Fruit fly (Drosophila melanogaster) whole organism, embryonic: ENCODE measurements around the gene CG10365.
A peak's percentile ranks its signal among the peaks of the same experiment; 100 is the strongest.

Experiments used
- Atf-2 ChIP-seq: fragments of 200-800 bp; sonication (Bioruptor generic); optimal IDR thresholded peaks from 2 replicates; lab custom pipeline; 2016; ENCODE audit warnings: missing biosample characterization, missing genetic modification characterization
- Blimp-1 ChIP-seq: fragments of 200-800 bp; sonication (Bioruptor generic); optimal IDR thresholded peaks from 3 replicates; lab custom pipeline; 2018; ENCODE audit warnings: missing biosample characterization, missing genetic modification characterization, mild to moderate bottlenecking, moderate library complexity, missing genetic modification reagents
- CG10654 ChIP-seq: fragments of 200-800 bp; sonication (Bioruptor generic); optimal IDR thresholded peaks from 2 replicates; lab custom pipeline; 2016; ENCODE audit warnings: missing biosample characterization, missing genetic modification characterization
- CG11560 ChIP-seq: fragments of 200-800 bp; sonication (Bioruptor generic); IDR thresholded peaks from 3 replicates; pipeline ENCODE4 v1.3.6; 2022; ENCODE audit warnings: missing biosample characterization, missing genetic modification characterization
- CG12104 ChIP-seq: fragments of 200-800 bp; sonication (Bioruptor generic); optimal IDR thresholded peaks from 3 replicates; lab custom pipeline; 2016; ENCODE audit warnings: missing biosample characterization, missing genetic modification characterization
- CG12219 ChIP-seq: fragments of 200-800 bp; sonication (Bioruptor generic); optimal IDR thresholded peaks from 3 replicates; lab custom pipeline; 2018; ENCODE audit warnings: missing biosample characterization, mild to moderate bottlenecking, missing genetic modification characterization
- CG1233 ChIP-seq: fragments of 200-800 bp; sonication (Bioruptor generic); optimal IDR thresholded peaks from 4 replicates; lab custom pipeline; 2018; ENCODE audit warnings: missing biosample characterization, mild to moderate bottlenecking, missing genetic modification characterization
- CG14965 ChIP-seq: fragments of 200-800 bp; sonication (Bioruptor generic); optimal IDR thresholded peaks from 2 replicates; lab custom pipeline; 2016; ENCODE audit warnings: missing biosample characterization, missing genetic modification characterization, borderline replicate concordance
- CG15601 ChIP-seq: fragments of 200-800 bp; sonication (Bioruptor generic); optimal IDR thresholded peaks from 3 replicates; lab custom pipeline; 2019; ENCODE audit warnings: missing biosample characterization, mild to moderate bottlenecking, missing genetic modification characterization, moderate library complexity
- CG18262 ChIP-seq: fragments of 200-800 bp; optimal IDR thresholded peaks from 3 replicates; lab custom pipeline; 2019; ENCODE audit warnings: missing biosample characterization, mild to moderate bottlenecking, missing genetic modification characterization, moderate library complexity
- CG18599 ChIP-seq: fragments of 200-800 bp; sonication (Bioruptor generic); optimal IDR thresholded peaks from 3 replicates; lab custom pipeline; 2017; ENCODE audit warnings: missing biosample characterization, missing genetic modification characterization, mild to moderate bottlenecking, moderate library complexity, missing genetic modification reagents
- CG18764 ChIP-seq: fragments of 200-800 bp; sonication (Bioruptor generic); optimal IDR thresholded peaks from 3 replicates; lab custom pipeline; 2016; ENCODE audit warnings: missing biosample characterization, missing genetic modification characterization
- CG31365 ChIP-seq: fragments of 200-800 bp; sonication (Bioruptor generic); optimal IDR thresholded peaks from 2 replicates; lab custom pipeline; 2018; ENCODE audit warnings: missing biosample characterization, mild to moderate bottlenecking, missing genetic modification characterization
- CG3726 ChIP-seq: fragments of 200-800 bp; sonication (Bioruptor generic); IDR thresholded peaks from 3 replicates; pipeline ENCODE4, ENCODE4 v1.3.6; 2022; ENCODE audit warnings: missing biosample characterization, missing genetic modification characterization
- CG7745 ChIP-seq: fragments of 200-800 bp; sonication (Bioruptor generic); optimal IDR thresholded peaks from 2 replicates; lab custom pipeline; 2018; ENCODE audit warnings: missing biosample characterization, mild to moderate bottlenecking, missing genetic modification characterization, moderate library complexity
- CG8089 ChIP-seq: fragments of 200-800 bp; sonication (Bioruptor generic); optimal IDR thresholded peaks from 3 replicates; lab custom pipeline; 2016; ENCODE audit warnings: missing biosample characterization, missing genetic modification characterization
- CG8281 ChIP-seq: fragments of 200-800 bp; sonication (Bioruptor generic); optimal IDR thresholded peaks from 2 replicates; lab custom pipeline; 2018; ENCODE audit warnings: missing biosample characterization, mild to moderate bottlenecking, missing genetic modification characterization, moderate library complexity
- CG8478 ChIP-seq: fragments of >200 bp; optimal IDR thresholded peaks from 2 replicates; lab custom pipeline; 2018
- Camta ChIP-seq: fragments of 200-800 bp; sonication (Bioruptor generic); optimal IDR thresholded peaks from 2 replicates; lab custom pipeline; 2016; ENCODE audit warnings: missing biosample characterization, missing genetic modification characterization
- CrebB ChIP-seq: fragments of 200-800 bp; sonication (Bioruptor generic); optimal IDR thresholded peaks from 3 replicates; lab custom pipeline; 2018; ENCODE audit warnings: missing biosample characterization, mild to moderate bottlenecking, missing genetic modification characterization
- D19A ChIP-seq: fragments of 200-800 bp; optimal IDR thresholded peaks from 3 replicates; lab custom pipeline; 2019; ENCODE audit warnings: missing biosample characterization, mild to moderate bottlenecking, missing genetic modification characterization, moderate library complexity
- Doc3 ChIP-seq: fragments of 200-800 bp; sonication (Bioruptor generic); IDR thresholded peaks from 3 replicates; pipeline ENCODE4 v1.3.6; 2022; ENCODE audit warnings: missing biosample characterization, missing genetic modification characterization; ENCODE audit not compliant: partially characterized antibody
- Hey ChIP-seq: fragments of 200-800 bp; sonication (Bioruptor generic); optimal IDR thresholded peaks from 3 replicates; lab custom pipeline; 2018; ENCODE audit warnings: missing biosample characterization, mild to moderate bottlenecking, missing genetic modification characterization
- Mrtf ChIP-seq: fragments of 200-800 bp; sonication (Bioruptor generic); IDR thresholded peaks from 3 replicates; pipeline ENCODE4 v1.3.6; 2022; ENCODE audit warnings: missing biosample characterization, missing genetic modification characterization
- Oli ChIP-seq: fragments of 200-800 bp; sonication (Bioruptor generic); optimal IDR thresholded peaks from 2 replicates; lab custom pipeline; 2018; ENCODE audit warnings: missing biosample characterization, mild to moderate bottlenecking, missing genetic modification characterization, moderate library complexity
- Scr ChIP-seq: fragments of 200-800 bp; sonication (Bioruptor generic); IDR thresholded peaks from 2 replicates; pipeline ENCODE4 v1.3.6; 2022; ENCODE audit warnings: missing biosample characterization, missing genetic modification characterization; ENCODE audit not compliant: partially characterized antibody
- Sry-β ChIP-seq: fragments of 200-800 bp; sonication (Bioruptor generic); optimal IDR thresholded peaks from 2 replicates; lab custom pipeline; 2018; ENCODE audit warnings: missing biosample characterization, mild to moderate bottlenecking, missing genetic modification characterization, moderate library complexity
- Ssrp ChIP-seq: fragments of 200-800 bp; sonication (Bioruptor generic); optimal IDR thresholded peaks from 2 replicates; lab custom pipeline; 2018; ENCODE audit warnings: missing biosample characterization, mild to moderate bottlenecking, missing genetic modification characterization, moderate library complexity
- YL-1 ChIP-seq: fragments of 200-800 bp; sonication (Bioruptor generic); optimal IDR thresholded peaks from 3 replicates; lab custom pipeline; 2017; ENCODE audit warnings: missing biosample characterization, mild to moderate bottlenecking, missing genetic modification characterization
- ash1 ChIP-seq: fragments of 200-800 bp; sonication (Bioruptor generic); optimal IDR thresholded peaks from 2 replicates; lab custom pipeline; 2018; ENCODE audit warnings: missing biosample characterization, mild to moderate bottlenecking, missing genetic modification characterization
- bcd ChIP-seq: fragments of 200-800 bp; sonication (Bioruptor generic); optimal IDR thresholded peaks from 2 replicates; lab custom pipeline; 2017; ENCODE audit warnings: missing biosample characterization, mild to moderate bottlenecking, missing genetic modification characterization
- dimm ChIP-seq: fragments of 200-800 bp; sonication (Bioruptor generic); IDR thresholded peaks from 2 replicates; pipeline ENCODE4 v1.3.6; 2022; ENCODE audit warnings: missing biosample characterization, missing genetic modification characterization
- dm ChIP-seq: fragments of 200-800 bp; sonication (Bioruptor generic); optimal IDR thresholded peaks from 3 replicates; lab custom pipeline; 2016; ENCODE audit warnings: missing biosample characterization, missing genetic modification characterization
- eyg ChIP-seq: fragments of 200-800 bp; sonication (Bioruptor generic); optimal IDR thresholded peaks from 3 replicates; lab custom pipeline; 2016; ENCODE audit warnings: missing biosample characterization, missing genetic modification characterization
- grn ChIP-seq: fragments of 200-800 bp; sonication (Bioruptor generic); optimal IDR thresholded peaks from 3 replicates; lab custom pipeline; 2017; ENCODE audit warnings: missing biosample characterization, missing genetic modification characterization
- jigr1 ChIP-seq: fragments of 200-800 bp; sonication (Bioruptor generic); IDR thresholded peaks from 3 replicates; pipeline ENCODE4 v1.3.6; 2022; ENCODE audit warnings: missing biosample characterization, missing genetic modification characterization
- jumu ChIP-seq: fragments of 200-800 bp; sonication (Bioruptor generic); optimal IDR thresholded peaks from 3 replicates; lab custom pipeline; 2016; ENCODE audit warnings: missing biosample characterization, missing genetic modification characterization
- kay ChIP-seq: fragments of 200-800 bp; sonication (Bioruptor generic); optimal IDR thresholded peaks from 2 replicates; lab custom pipeline; 2016; ENCODE audit warnings: missing biosample characterization, missing genetic modification characterization
- lola ChIP-seq, 3 experiments: fragments of >200 bp in 2 of 3; fragments of 200-800 bp in 1 of 3; sonication (Bioruptor generic) in 1 of 3; optimal IDR thresholded peaks; 2 replicates each; lab custom pipeline; 2017 to 2019; ENCODE audit warnings: missing biosample characterization in 3 of 3, missing genetic modification characterization in 3 of 3, mild to moderate bottlenecking in 1 of 3, moderate library complexity in 1 of 3
- onecut ChIP-seq: fragments of 200-800 bp; sonication (Bioruptor generic); IDR thresholded peaks from 2 replicates; pipeline ENCODE4 v1.3.6; 2022; ENCODE audit warnings: missing biosample characterization, missing genetic modification characterization
- p53 ChIP-seq: fragments of 200-800 bp; sonication (Bioruptor generic); optimal IDR thresholded peaks from 2 replicates; lab custom pipeline; 2016; ENCODE audit warnings: missing biosample characterization, missing genetic modification characterization
- pfk ChIP-seq: fragments of 200-800 bp; sonication (Bioruptor generic); optimal IDR thresholded peaks from 2 replicates; lab custom pipeline; 2018; ENCODE audit warnings: missing biosample characterization, mild to moderate bottlenecking, missing genetic modification characterization, moderate library complexity
- pros ChIP-seq: fragments of 200-800 bp; sonication (Bioruptor generic); optimal IDR thresholded peaks from 3 replicates; lab custom pipeline; 2019; ENCODE audit warnings: missing biosample characterization, mild to moderate bottlenecking, missing genetic modification characterization, moderate library complexity
- ranshi ChIP-seq: fragments of 200-800 bp; sonication (Bioruptor generic); IDR thresholded peaks from 2 replicates; pipeline ENCODE4 v1.3.6; 2022; ENCODE audit warnings: missing biosample characterization, missing genetic modification characterization
- repo ChIP-seq: fragments of 200-800 bp; sonication (Bioruptor generic); optimal IDR thresholded peaks from 2 replicates; lab custom pipeline; 2016; ENCODE audit warnings: missing biosample characterization, missing genetic modification characterization
- twi ChIP-seq: fragments of 200-800 bp; optimal IDR thresholded peaks from 2 replicates; lab custom pipeline; 2019; ENCODE audit warnings: missing biosample characterization, mild to moderate bottlenecking, missing genetic modification characterization, moderate library complexity
- unc-4 ChIP-seq: fragments of 200-800 bp; sonication (Bioruptor generic); IDR thresholded peaks from 2 replicates; pipeline ENCODE4 v1.3.6; 2022; ENCODE audit warnings: missing biosample characterization, missing genetic modification characterization; ENCODE audit not compliant: partially characterized antibody
- vnd ChIP-seq: fragments of 200-800 bp; sonication (Bioruptor generic); IDR thresholded peaks from 3 replicates; pipeline ENCODE4 v1.3.6; 2022; ENCODE audit warnings: missing biosample characterization, missing genetic modification characterization; ENCODE audit not compliant: partially characterized antibody
- wek ChIP-seq: fragments of 200-800 bp; sonication (Bioruptor generic); optimal IDR thresholded peaks from 3 replicates; lab custom pipeline; 2018; ENCODE audit warnings: missing biosample characterization, mild to moderate bottlenecking, missing genetic modification characterization, moderate library complexity
- z ChIP-seq: fragments of 200-800 bp; sonication (Bioruptor generic); IDR thresholded peaks from 3 replicates; pipeline ENCODE4 v1.3.6; 2022; ENCODE audit warnings: missing biosample characterization, missing genetic modification characterization
- zf30C ChIP-seq: fragments of 200-800 bp; sonication (Bioruptor generic); optimal IDR thresholded peaks from 3 replicates; lab custom pipeline; 2018; ENCODE audit warnings: missing biosample characterization, mild to moderate bottlenecking, missing genetic modification characterization

CG10365 gene

dm6 chr3R:23713901-23714300, 9.2 kb upstream of the CG10365 start (continued):
- TF ChIP-seq CG15601 (tag; lab: Kevin White, UChicago) (peak; percentile 48), ash1 (GFP tag; lab: Kevin White, UChicago) (no peak), pros (no peak), zf30C (GFP tag; lab: Kevin White, UChicago) (peak; percentile 55), Scr (GFP tag; lab: Robert Waterston, UW) (no peak), z (GFP tag; lab: Robert Waterston, UW) (no peak), Atf-2 (GFP tag; lab: Kevin White, UChicago) (peak; percentile 50), CG18599 (GFP tag; lab: Kevin White, UChicago) (peak; percentile 34), Sry-β (GFP tag; lab: Kevin White, UChicago) (no peak), CG8089 (GFP tag; lab: Kevin White, UChicago) (peak; percentile 16), CG10654 (GFP tag; lab: Kevin White, UChicago) (peak; percentile 56), CG12104 (GFP tag; lab: Kevin White, UChicago) (no peak), unc-4 (GFP tag; lab: Robert Waterston, UW) (no peak), Hey (no peak), Ssrp (tag; lab: Kevin White, UChicago) (peak; percentile 71), CrebB (tag; lab: Kevin White, UChicago) (no peak), CG3726 (GFP tag; lab: Robert Waterston, UW) (no peak), jumu (GFP tag; lab: Kevin White, UChicago) (no peak), CG31365 (tag; lab: Kevin White, UChicago) (no peak), wek (GFP tag; lab: Kevin White, UChicago) (no peak), CG12219 (GFP tag; lab: Kevin White, UChicago) (peak; percentile 57), kay (GFP tag; lab: Kevin White, UChicago) (peak; percentile 28), YL-1 (GFP tag; lab: Kevin White, UChicago) (no peak), bcd (GFP tag; lab: Kevin White, UChicago) (peak; percentile 47), CG11560 (no peak), pfk (GFP tag; lab: Kevin White, UChicago) (no peak), CG14965 (GFP tag; lab: Kevin White, UChicago) (no peak), Camta (GFP tag; lab: Kevin White, UChicago) (peak; percentile 60), Mrtf (GFP tag; lab: Robert Waterston, UW) (peak; percentile 56; the same call in 1 of the 3 replicates), p53 (GFP tag; lab: Kevin White, UChicago) (no peak), jigr1 (GFP tag; lab: Robert Waterston, UW) (0 out of 3 replicates have a peak, but pooled peaks have one; percentile 12), grn (no peak), ranshi (GFP tag; lab: Robert Waterston, UW) (peak; percentile 50), D19A (tag; lab: Kevin White, UChicago) (peak; percentile 59), CG7745 (tag; lab: Kevin White, UChicago) (no peak), CG8478 (no peak), dimm (GFP tag; lab: Robert Waterston, UW) (0 out of 2 replicates have a peak, but pooled peaks have one; percentile 12), CG8281 (tag; lab: Kevin White, UChicago) (no peak), onecut (GFP tag; lab: Robert Waterston, UW) (0 out of 2 replicates have a peak, but pooled peaks have one; percentile 38), twi (tag; lab: Kevin White, UChicago) (peak; percentile 31), dm (GFP tag; lab: Kevin White, UChicago) (no peak), Oli (tag; lab: Kevin White, UChicago) (peak; percentile 70), Blimp-1 (GFP tag; lab: Kevin White, UChicago) (peak; percentile 69), repo (GFP tag; lab: Kevin White, UChicago) (no peak), lola (GFP tag; optimal IDR thresholded peaks at IDR 0.05; lab: Kevin White, UChicago) (peak in 1 of 3 experiments; percentile 66), CG18262 (tag; lab: Kevin White, UChicago) (peak; percentile 35), CG1233 (GFP tag; lab: Kevin White, UChicago) (peak; percentile 56), eyg (GFP tag; lab: Kevin White, UChicago) (peak; percentile 28), vnd (GFP tag; lab: Robert Waterston, UW) (no peak), Doc3 (GFP tag; lab: Robert Waterston, UW) (no peak), CG18764 (GFP tag; lab: Kevin White, UChicago) (peak; percentile 63)
